Fruit fly (Drosophila melanogaster) whole organism, prepupa: ENCODE results near the gene CG42579.

Source experiments
- Blimp-1 ChIP-seq: fragments of 200-800 bp; sonication (Bioruptor generic); optimal IDR thresholded peaks from 3 replicates; lab custom pipeline; 2017; ENCODE audit warnings: missing biosample characterization, missing genetic modification characterization, mild to moderate bottlenecking, moderate library complexity, missing genetic modification reagents
- CG10631 ChIP-seq: fragments of 200-800 bp; sonication (Bioruptor generic); optimal IDR thresholded peaks from 2 replicates; lab custom pipeline; 2016; ENCODE audit warnings: missing biosample characterization, missing genetic modification characterization
- CG10669 ChIP-seq: fragments of 200-800 bp; sonication (Bioruptor generic); optimal IDR thresholded peaks from 3 replicates; lab custom pipeline; 2018; ENCODE audit warnings: missing biosample characterization, mild to moderate bottlenecking, missing genetic modification characterization, moderate library complexity
- CG11294 ChIP-seq: fragments of 200-800 bp; sonication (Bioruptor generic); IDR thresholded peaks from 2 replicates; pipeline ENCODE4 v1.3.6; 2022; ENCODE audit warnings: missing biosample characterization, missing genetic modification characterization
- CG11762 ChIP-seq: fragments of 200-800 bp; sonication (Bioruptor generic); optimal IDR thresholded peaks from 3 replicates; lab custom pipeline; 2016; ENCODE audit warnings: missing biosample characterization, missing genetic modification characterization; ENCODE audit not compliant: insufficient read depth
- CG15336 ChIP-seq: fragments of 200-800 bp; sonication (Bioruptor generic); IDR thresholded peaks from 2 replicates; pipeline ENCODE4 v1.3.6; 2022; ENCODE audit warnings: missing biosample characterization, missing genetic modification characterization
- CG1621 ChIP-seq: fragments of 200-800 bp; sonication (Bioruptor generic); optimal IDR thresholded peaks from 3 replicates; lab custom pipeline; 2018; ENCODE audit warnings: missing biosample characterization, mild to moderate bottlenecking, missing genetic modification characterization
- CG16779 ChIP-seq: fragments of 200-800 bp; sonication (Bioruptor generic); optimal IDR thresholded peaks from 3 replicates; lab custom pipeline; 2017; ENCODE audit warnings: missing biosample characterization, mild to moderate bottlenecking, missing genetic modification characterization
- CG3032 ChIP-seq: fragments of 200-800 bp; optimal IDR thresholded peaks from 2 replicates; lab custom pipeline; 2019; ENCODE audit warnings: missing biosample characterization, mild to moderate bottlenecking, missing genetic modification characterization, moderate library complexity
- CG31627 ChIP-seq: fragments of 200-800 bp; sonication (Bioruptor generic); optimal IDR thresholded peaks from 3 replicates; lab custom pipeline; 2016; ENCODE audit warnings: missing biosample characterization, missing genetic modification characterization
- CG32006 ChIP-seq: fragments of 200-800 bp; sonication (Bioruptor generic); optimal IDR thresholded peaks from 3 replicates; lab custom pipeline; 2017; ENCODE audit warnings: missing biosample characterization, mild to moderate bottlenecking, missing genetic modification characterization
- CG34406 ChIP-seq: fragments of 200-800 bp; sonication (Bioruptor generic); optimal IDR thresholded peaks from 3 replicates; lab custom pipeline; 2016; ENCODE audit warnings: missing biosample characterization, missing genetic modification characterization
- CG3919 ChIP-seq: fragments of 200-800 bp; sonication (Bioruptor generic); optimal IDR thresholded peaks from 3 replicates; lab custom pipeline; 2016; ENCODE audit warnings: missing biosample characterization, missing genetic modification characterization
- CG4318 ChIP-seq: fragments of 200-800 bp; sonication (Bioruptor generic); optimal IDR thresholded peaks from 3 replicates; lab custom pipeline; 2017; ENCODE audit warnings: missing biosample characterization, mild to moderate bottlenecking, missing genetic modification characterization
- CG6276 ChIP-seq: fragments of 200-800 bp; sonication (Bioruptor generic); optimal IDR thresholded peaks from 2 replicates; lab custom pipeline; 2017; ENCODE audit warnings: missing biosample characterization, mild to moderate bottlenecking, missing genetic modification characterization
- CG6792 ChIP-seq: fragments of 200-800 bp; sonication (Bioruptor generic); optimal IDR thresholded peaks from 3 replicates; lab custom pipeline; 2016; ENCODE audit warnings: missing biosample characterization, missing genetic modification characterization
- CG6808 ChIP-seq: fragments of 200-800 bp; sonication (Bioruptor generic); optimal IDR thresholded peaks from 3 replicates; lab custom pipeline; 2017; ENCODE audit warnings: missing biosample characterization, missing genetic modification characterization, mild to moderate bottlenecking, moderate library complexity, missing genetic modification reagents
- CG6854 ChIP-seq: fragments of 200-800 bp; sonication (Bioruptor generic); optimal IDR thresholded peaks from 2 replicates; lab custom pipeline; 2017; ENCODE audit warnings: missing biosample characterization, mild to moderate bottlenecking, missing genetic modification characterization
- CG7368 ChIP-seq: fragments of 200-800 bp; sonication (Bioruptor generic); optimal IDR thresholded peaks from 3 replicates; lab custom pipeline; 2016; ENCODE audit warnings: missing biosample characterization, missing genetic modification characterization
- CG8319 ChIP-seq: fragments of 200-800 bp; sonication (Bioruptor generic); optimal IDR thresholded peaks from 3 replicates; lab custom pipeline; 2016; ENCODE audit warnings: missing biosample characterization, missing genetic modification characterization
- CG8632 ChIP-seq: fragments of 200-800 bp; sonication (Bioruptor generic); optimal IDR thresholded peaks from 3 replicates; lab custom pipeline; 2016; ENCODE audit warnings: missing biosample characterization, missing genetic modification characterization
- CG9139 ChIP-seq: fragments of 200-800 bp; sonication (Bioruptor generic); optimal IDR thresholded peaks from 3 replicates; lab custom pipeline; 2017; ENCODE audit warnings: missing biosample characterization, mild to moderate bottlenecking, missing genetic modification characterization
- Eip75B ChIP-seq: fragments of 200-800 bp; sonication (Bioruptor generic); optimal IDR thresholded peaks from 3 replicates; lab custom pipeline; 2016; ENCODE audit warnings: missing biosample characterization, missing genetic modification characterization
- Eip78C ChIP-seq: fragments of 200-800 bp; sonication (Bioruptor generic); peaks from one replicate; lab custom pipeline; 2016; ENCODE audit warnings: missing biosample characterization, missing genetic modification characterization
- Ets21C ChIP-seq: fragments of 200-800 bp; sonication (Bioruptor generic); optimal IDR thresholded peaks from 3 replicates; lab custom pipeline; 2016; ENCODE audit warnings: missing biosample characterization, missing genetic modification characterization
- Ets96B ChIP-seq: fragments of 200-800 bp; optimal IDR thresholded peaks from 2 replicates; lab custom pipeline; 2019; ENCODE audit warnings: missing biosample characterization, mild to moderate bottlenecking, missing genetic modification characterization, moderate library complexity
- Gug ChIP-seq: fragments of 200-800 bp; sonication (Bioruptor generic); IDR thresholded peaks from 2 replicates; pipeline ENCODE4 v1.3.6; 2022; ENCODE audit warnings: missing biosample characterization, missing genetic modification characterization
- Hr38 ChIP-seq: sonication (Bioruptor generic); optimal IDR thresholded peaks from 2 replicates; lab custom pipeline; 2016; ENCODE audit warnings: missing biosample characterization, missing genetic modification characterization
- Hr39 ChIP-seq: fragments of 200-800 bp; sonication (Bioruptor generic); optimal IDR thresholded peaks from 2 replicates; lab custom pipeline; 2016; ENCODE audit warnings: missing biosample characterization, missing genetic modification characterization
- Lpt ChIP-seq: fragments of 200-800 bp; sonication (Bioruptor generic); optimal IDR thresholded peaks from 3 replicates; lab custom pipeline; 2016; ENCODE audit warnings: missing biosample characterization, missing genetic modification characterization
- Met ChIP-seq: fragments of 200-800 bp; sonication (Bioruptor generic); optimal IDR thresholded peaks from 3 replicates; lab custom pipeline; 2016; ENCODE audit warnings: missing biosample characterization, missing genetic modification characterization
- OdsH ChIP-seq: fragments of 200-800 bp; sonication (Bioruptor generic); optimal IDR thresholded peaks from 3 replicates; lab custom pipeline; 2016; ENCODE audit warnings: missing biosample characterization, missing genetic modification characterization
- Sox102F ChIP-seq: fragments of 200-800 bp; sonication (Bioruptor generic); optimal IDR thresholded peaks from 2 replicates; lab custom pipeline; 2016; ENCODE audit warnings: missing biosample characterization, mild to moderate bottlenecking, missing genetic modification characterization
- Sox14 ChIP-seq: fragments of 200-800 bp; sonication (Bioruptor generic); optimal IDR thresholded peaks from 3 replicates; lab custom pipeline; 2016; ENCODE audit warnings: missing biosample characterization, missing genetic modification characterization
- Sox15 ChIP-seq: fragments of 200-800 bp; sonication (Bioruptor generic); optimal IDR thresholded peaks from 3 replicates; lab custom pipeline; 2016; ENCODE audit warnings: missing biosample characterization, missing genetic modification characterization
- achi ChIP-seq: fragments of 200-800 bp; sonication (Bioruptor generic); optimal IDR thresholded peaks from 3 replicates; lab custom pipeline; 2016; ENCODE audit warnings: missing biosample characterization, missing genetic modification characterization
- acj6 ChIP-seq: fragments of 200-800 bp; sonication (Bioruptor generic); optimal IDR thresholded peaks from 3 replicates; lab custom pipeline; 2016; ENCODE audit warnings: missing biosample characterization, missing genetic modification characterization
- cyc ChIP-seq: fragments of 200-800 bp; sonication (Bioruptor generic); optimal IDR thresholded peaks from 3 replicates; lab custom pipeline; 2016; ENCODE audit warnings: missing biosample characterization, missing genetic modification characterization
- dac ChIP-seq: fragments of 200-800 bp; sonication (Bioruptor generic); optimal IDR thresholded peaks from 2 replicates; lab custom pipeline; 2017; ENCODE audit warnings: missing biosample characterization, mild to moderate bottlenecking, missing genetic modification characterization
- eg ChIP-seq: fragments of 200-800 bp; sonication (Bioruptor generic); IDR thresholded peaks from 3 replicates; pipeline ENCODE4 v1.3.6; 2022; ENCODE audit warnings: missing biosample characterization, missing genetic modification characterization
- esn ChIP-seq: fragments of 200-800 bp; sonication (Bioruptor generic); optimal IDR thresholded peaks from 2 replicates; lab custom pipeline; 2016; ENCODE audit warnings: missing biosample characterization, mild to moderate bottlenecking, missing genetic modification characterization, moderate library complexity
- fd59A ChIP-seq: fragments of 200-800 bp; sonication (Bioruptor generic); optimal IDR thresholded peaks from 2 replicates; lab custom pipeline; 2017; ENCODE audit warnings: missing biosample characterization, mild to moderate bottlenecking, missing genetic modification characterization, missing genetic modification reagents
- fkh ChIP-seq: fragments of 200-800 bp; sonication (Bioruptor generic); optimal IDR thresholded peaks from 3 replicates; lab custom pipeline; 2017; ENCODE audit warnings: missing biosample characterization, mild to moderate bottlenecking, missing genetic modification characterization, moderate library complexity
- lz ChIP-seq: fragments of 200-800 bp; sonication (Bioruptor generic); optimal IDR thresholded peaks from 3 replicates; lab custom pipeline; 2016; ENCODE audit warnings: missing biosample characterization, missing genetic modification characterization
- pdm3 ChIP-seq: fragments of 200-800 bp; sonication (Bioruptor generic); optimal IDR thresholded peaks from 3 replicates; lab custom pipeline; 2016; ENCODE audit warnings: missing biosample characterization, missing genetic modification characterization
- salr ChIP-seq, 2 experiments: fragments of 200-800 bp; sonication (Bioruptor generic); optimal IDR thresholded peaks; 3 replicates each; lab custom pipeline; 2016 to 2018; ENCODE audit warnings: missing biosample characterization in 2 of 2, missing genetic modification characterization in 2 of 2, mild to moderate bottlenecking in 1 of 2
- spab ChIP-seq: fragments of 200-800 bp; sonication (Bioruptor generic); optimal IDR thresholded peaks from 2 replicates; lab custom pipeline; 2017; ENCODE audit warnings: missing biosample characterization, mild to moderate bottlenecking, missing genetic modification characterization, missing genetic modification reagents
- ss ChIP-seq, 2 experiments: fragments of 200-800 bp; sonication (Bioruptor generic); optimal IDR thresholded peaks; 2 replicates in 1 of 2; 3 replicates in 1 of 2; lab custom pipeline; 2017 to 2018; ENCODE audit warnings: mild to moderate bottlenecking in 2 of 2, missing biosample characterization in 2 of 2, missing genetic modification characterization in 2 of 2, moderate library complexity in 1 of 2
- svp ChIP-seq: fragments of 200-800 bp; sonication (Bioruptor generic); peaks from one replicate; lab custom pipeline; 2016; ENCODE audit warnings: missing biosample characterization, missing genetic modification characterization
- topi ChIP-seq: fragments of 200-800 bp; sonication (Bioruptor generic); optimal IDR thresholded peaks from 3 replicates; lab custom pipeline; 2016; ENCODE audit warnings: missing biosample characterization, missing genetic modification characterization
- vri ChIP-seq: fragments of 200-800 bp; sonication (Bioruptor generic); optimal IDR thresholded peaks from 3 replicates; lab custom pipeline; 2016; ENCODE audit warnings: missing biosample characterization, mild to moderate bottlenecking, missing genetic modification characterization

CG42579 gene

dm6 chrX:20524754-20525236 is 2.6 kb upstream of the CG42579 start, which contains the start of gene Tak1:
Tak1 (minus strand) TSS chrX:20524928.
- TF ChIP-seq Hr38 (GFP tag; lab: Kevin White, UChicago) (no peak), CG11294 (GFP tag; lab: Robert Waterston, UW) (no peak), Sox14 (GFP tag; lab: Kevin White, UChicago) (peak; percentile 49), CG1621 (peak; percentile 9), CG10669 (GFP tag; lab: Kevin White, UChicago) (no peak), CG15336 (GFP tag; lab: Robert Waterston, UW) (no peak), Lpt (GFP tag; lab: Kevin White, UChicago) (no peak), CG16779 (tag; lab: Kevin White, UChicago) (no peak), eg (GFP tag; lab: Robert Waterston, UW) (no peak), dac (GFP tag; lab: Kevin White, UChicago) (no peak), Sox15 (GFP tag; lab: Kevin White, UChicago) (peak; percentile 4), CG8632 (GFP tag; lab: Kevin White, UChicago) (no peak), pdm3 (GFP tag; lab: Kevin White, UChicago) (peak; percentile 28), CG10631 (GFP tag; lab: Kevin White, UChicago) (peak; percentile 4), CG3032 (tag; lab: Kevin White, UChicago) (peak; percentile 15), CG6792 (GFP tag; lab: Kevin White, UChicago) (no peak), Ets96B (tag; lab: Kevin White, UChicago) (no peak), achi (GFP tag; lab: Kevin White, UChicago) (no peak), Blimp-1 (GFP tag; lab: Kevin White, UChicago) (no peak), lz (peak; percentile 59), CG8319 (peak; percentile 16), ss (GFP tag; optimal IDR thresholded peaks at IDR 0.05; lab: Kevin White, UChicago) (no peak), acj6 (peak; percentile 39), CG7368 (GFP tag; lab: Kevin White, UChicago) (peak; percentile 36), salr (GFP tag; optimal IDR thresholded peaks at IDR 0.05; lab: Kevin White, UChicago) (peak in 1 of 2 experiments; percentile 29), fkh (GFP tag; lab: Kevin White, UChicago) (no peak), OdsH (GFP tag; lab: Kevin White, UChicago) (peak; percentile 1), CG6854 (GFP tag; lab: Kevin White, UChicago) (no peak), Met (GFP tag; lab: Kevin White, UChicago) (peak; percentile 46), esn (GFP tag; lab: Kevin White, UChicago) (peak; percentile 54), CG4318 (GFP tag; lab: Kevin White, UChicago) (no peak), CG11762 (no peak), Hr39 (GFP tag; lab: Kevin White, UChicago) (peak; percentile 66), Gug (no peak), CG6276 (GFP tag; lab: Kevin White, UChicago) (no peak), CG31627 (GFP tag; lab: Kevin White, UChicago) (peak; percentile 65), spab (GFP tag; lab: Kevin White, UChicago) (no peak), Ets21C (GFP tag; lab: Kevin White, UChicago) (no peak), svp (GFP tag; lab: Kevin White, UChicago) (peak; percentile 15), CG6808 (GFP tag; lab: Kevin White, UChicago) (no peak), Eip78C (peak; percentile 44), CG34406 (GFP tag; lab: Kevin White, UChicago) (no peak), fd59A (GFP tag; lab: Kevin White, UChicago) (no peak), CG9139 (GFP tag; lab: Kevin White, UChicago) (no peak), vri (GFP tag; lab: Kevin White, UChicago) (no peak), cyc (GFP tag; lab: Kevin White, UChicago) (peak; percentile 63), Sox102F (GFP tag; lab: Kevin White, UChicago) (no peak), topi (GFP tag; lab: Kevin White, UChicago) (peak; percentile 44), CG32006 (GFP tag; lab: Kevin White, UChicago) (no peak), CG3919 (peak; percentile 27), Eip75B (GFP tag; lab: Kevin White, UChicago) (peak; percentile 27)
- TF ChIP-seq, all 60 proteins: peak for 22
